Fruit fly (Drosophila melanogaster) whole organism, embryonic: ENCODE results near the gene fwd.
A peak's percentile ranks its signal among the peaks of the same experiment; 100 is the strongest.

Experiments used
- Atf-2 ChIP-seq: fragments of 200-800 bp; sonication (Bioruptor generic); optimal IDR thresholded peaks from 2 replicates; lab custom pipeline; 2016; ENCODE audit warnings: missing biosample characterization, missing genetic modification characterization
- C15 ChIP-seq: fragments of 200-800 bp; sonication (Bioruptor generic); IDR thresholded peaks from 3 replicates; pipeline ENCODE4 v1.3.6; 2022; ENCODE audit warnings: missing biosample characterization, missing genetic modification characterization
- CG10462 ChIP-seq: fragments of 200-800 bp; sonication (Bioruptor generic); optimal IDR thresholded peaks from 2 replicates; lab custom pipeline; 2016; ENCODE audit warnings: missing biosample characterization, missing genetic modification characterization
- CG13287 ChIP-seq: fragments of 200-800 bp; sonication (Bioruptor generic); IDR thresholded peaks from 2 replicates; pipeline ENCODE4 v1.3.6; 2022; ENCODE audit warnings: missing biosample characterization, missing genetic modification characterization; ENCODE audit not compliant: partially characterized antibody
- CG15269 ChIP-seq: fragments of 200-800 bp; sonication (Bioruptor generic); optimal IDR thresholded peaks from 2 replicates; lab custom pipeline; 2018; ENCODE audit warnings: missing biosample characterization, mild to moderate bottlenecking, missing genetic modification characterization, moderate library complexity
- CG15601 ChIP-seq: fragments of 200-800 bp; sonication (Bioruptor generic); optimal IDR thresholded peaks from 3 replicates; lab custom pipeline; 2019; ENCODE audit warnings: missing biosample characterization, mild to moderate bottlenecking, missing genetic modification characterization, moderate library complexity
- CG1603 ChIP-seq: fragments of 200-800 bp; sonication (Bioruptor generic); optimal IDR thresholded peaks from 2 replicates; lab custom pipeline; 2019; ENCODE audit warnings: missing biosample characterization, mild to moderate bottlenecking, missing genetic modification characterization, moderate library complexity
- CG1647 ChIP-seq: fragments of 200-800 bp; sonication (Bioruptor generic); optimal IDR thresholded peaks from 3 replicates; lab custom pipeline; 2016; ENCODE audit warnings: missing biosample characterization, missing genetic modification characterization
- CG17359 ChIP-seq: fragments of 200-800 bp; sonication (Bioruptor generic); optimal IDR thresholded peaks from 3 replicates; lab custom pipeline; 2018; ENCODE audit warnings: missing biosample characterization, mild to moderate bottlenecking, missing genetic modification characterization, moderate library complexity
- CG18619 ChIP-seq: fragments of 200-800 bp; sonication (Bioruptor generic); optimal IDR thresholded peaks from 3 replicates; lab custom pipeline; 2017; ENCODE audit warnings: missing biosample characterization, mild to moderate bottlenecking, missing genetic modification characterization
- CG31365 ChIP-seq: fragments of 200-800 bp; sonication (Bioruptor generic); optimal IDR thresholded peaks from 2 replicates; lab custom pipeline; 2018; ENCODE audit warnings: missing biosample characterization, mild to moderate bottlenecking, missing genetic modification characterization
- CG3407 ChIP-seq: fragments of 200-800 bp; sonication (Bioruptor generic); optimal IDR thresholded peaks from 2 replicates; lab custom pipeline; 2018; ENCODE audit warnings: missing biosample characterization, mild to moderate bottlenecking, missing genetic modification characterization
- CG3995 ChIP-seq: fragments of 200-800 bp; sonication (Bioruptor generic); optimal IDR thresholded peaks from 3 replicates; lab custom pipeline; 2016; ENCODE audit warnings: missing biosample characterization, missing genetic modification characterization
- CG6175 ChIP-seq: fragments of 200-800 bp; sonication (Bioruptor generic); IDR thresholded peaks from 3 replicates; pipeline ENCODE4 v1.3.6; 2022; ENCODE audit warnings: missing biosample characterization, missing genetic modification characterization
- CG8478 ChIP-seq: fragments of >200 bp; optimal IDR thresholded peaks from 2 replicates; lab custom pipeline; 2018
- D ChIP-seq, 2 experiments: fragments of 200-800 bp in 1 of 2; fragments of >200 bp in 1 of 2; sonication (Bioruptor generic) in 1 of 2; optimal IDR thresholded peaks; 2 replicates in 1 of 2; 3 replicates in 1 of 2; lab custom pipeline; 2017; ENCODE audit warnings: mild to moderate bottlenecking in 1 of 2, missing biosample characterization in 1 of 2, missing genetic modification characterization in 1 of 2, missing genetic modification reagents in 1 of 2
- Dad ChIP-seq: fragments of 200-800 bp; sonication (Bioruptor generic); optimal IDR thresholded peaks from 3 replicates; lab custom pipeline; 2016; ENCODE audit warnings: missing biosample characterization, missing genetic modification characterization
- Dip2 ChIP-seq: fragments of 200-800 bp; sonication (Bioruptor generic); IDR thresholded peaks from 2 replicates; pipeline ENCODE4 v1.3.6; 2022; ENCODE audit warnings: missing biosample characterization, missing genetic modification characterization
- HmgZ ChIP-seq: fragments of 200-800 bp; sonication (Bioruptor generic); optimal IDR thresholded peaks from 2 replicates; lab custom pipeline; 2018; ENCODE audit warnings: missing biosample characterization, mild to moderate bottlenecking, missing genetic modification characterization
- Hr39 ChIP-seq: fragments of >200 bp; optimal IDR thresholded peaks from 2 replicates; lab custom pipeline; 2017
- Hsf ChIP-seq: fragments of 200-800 bp; sonication (Bioruptor generic); optimal IDR thresholded peaks from 3 replicates; lab custom pipeline; 2016; ENCODE audit warnings: missing biosample characterization, missing genetic modification characterization
- Kr ChIP-seq: fragments of 200-800 bp; sonication (Bioruptor generic); optimal IDR thresholded peaks from 2 replicates; lab custom pipeline; 2017; ENCODE audit warnings: missing biosample characterization, mild to moderate bottlenecking, missing genetic modification characterization
- Max ChIP-seq: fragments of 200-800 bp; sonication (Bioruptor generic); optimal IDR thresholded peaks from 2 replicates; lab custom pipeline; 2016; ENCODE audit warnings: missing biosample characterization, mild to moderate bottlenecking, missing genetic modification characterization
- Rfx ChIP-seq: fragments of 200-800 bp; sonication (Bioruptor generic); IDR thresholded peaks from 2 replicates; pipeline ENCODE4 v1.3.6; 2022; ENCODE audit warnings: missing biosample characterization, missing genetic modification characterization
- Sry-β ChIP-seq: fragments of 200-800 bp; sonication (Bioruptor generic); optimal IDR thresholded peaks from 2 replicates; lab custom pipeline; 2018; ENCODE audit warnings: missing biosample characterization, mild to moderate bottlenecking, missing genetic modification characterization, moderate library complexity
- Usf ChIP-seq: fragments of 200-800 bp; sonication (Bioruptor generic); optimal IDR thresholded peaks from 2 replicates; lab custom pipeline; 2017; ENCODE audit warnings: missing genotype, missing biosample characterization, missing genetic modification characterization
- aop ChIP-seq: fragments of 200-800 bp; sonication (Bioruptor generic); IDR thresholded peaks from 2 replicates; pipeline ENCODE4 v1.3.6; 2022; ENCODE audit warnings: missing biosample characterization, missing genetic modification characterization
- caup ChIP-seq: fragments of 200-800 bp; sonication (Bioruptor generic); optimal IDR thresholded peaks from 3 replicates; lab custom pipeline; 2017; ENCODE audit warnings: missing biosample characterization, mild to moderate bottlenecking, missing genetic modification characterization, moderate library complexity; ENCODE audit not compliant: severe bottlenecking
- croc ChIP-seq: fragments of 200-800 bp; sonication (Bioruptor generic); conservative IDR thresholded peaks from 3 replicates; pipeline ENCODE4 v1.3.6; 2022; ENCODE audit warnings: missing biosample characterization, missing genetic modification characterization
- exex ChIP-seq: fragments of 200-800 bp; sonication (Bioruptor generic); optimal IDR thresholded peaks from 4 replicates; lab custom pipeline; 2018; ENCODE audit warnings: missing biosample characterization, mild to moderate bottlenecking, missing genetic modification characterization, moderate library complexity
- ftz-f1 ChIP-seq: fragments of 200-800 bp; sonication (Bioruptor generic); optimal IDR thresholded peaks from 2 replicates; lab custom pipeline; 2016; ENCODE audit warnings: missing biosample characterization, missing genetic modification characterization
- gsb ChIP-seq: fragments of 200-800 bp; sonication (Bioruptor generic); IDR thresholded peaks from 2 replicates; pipeline ENCODE4 v1.3.6; 2022; ENCODE audit warnings: missing biosample characterization, missing genetic modification characterization
- ham ChIP-seq: fragments of 200-800 bp; sonication (Bioruptor generic); IDR thresholded peaks from 2 replicates; pipeline ENCODE4 v1.3.6; 2022; ENCODE audit warnings: missing biosample characterization, missing genetic modification characterization
- kah ChIP-seq: fragments of 200-800 bp; sonication (Bioruptor generic); optimal IDR thresholded peaks from 2 replicates; lab custom pipeline; 2018; ENCODE audit warnings: missing biosample characterization, mild to moderate bottlenecking, missing genetic modification characterization
- mld ChIP-seq: fragments of 200-800 bp; sonication (Bioruptor generic); IDR thresholded peaks from 3 replicates; pipeline ENCODE4 v1.3.6; 2022; ENCODE audit warnings: missing biosample characterization, missing genetic modification characterization; ENCODE audit not compliant: partially characterized antibody
- pan ChIP-seq, 4 experiments: fragments of >200 bp in 3 of 4; fragments of 200-800 bp in 1 of 4; sonication (Bioruptor generic) in 1 of 4; optimal IDR thresholded peaks in 3 of 4; IDR thresholded peaks in 1 of 4; 2 replicates each; pipeline versions ENCODE4 v1.3.6 to Lab custom; 2017 to 2022; ENCODE audit warnings: missing biosample characterization in 2 of 4, missing genetic modification characterization in 2 of 4, mixed read lengths in 1 of 4
- psq ChIP-seq: fragments of 200-800 bp; sonication (Bioruptor generic); optimal IDR thresholded peaks from 2 replicates; lab custom pipeline; 2017; ENCODE audit warnings: missing biosample characterization, missing genetic modification characterization
- ro ChIP-seq: fragments of 200-800 bp; sonication (Bioruptor generic); IDR thresholded peaks from 2 replicates; pipeline ENCODE4 v1.3.6; 2022; ENCODE audit warnings: missing biosample characterization, missing genetic modification characterization
- row ChIP-seq: fragments of 200-800 bp; sonication (Bioruptor generic); IDR thresholded peaks from 3 replicates; pipeline ENCODE4 v1.3.6; 2022; ENCODE audit warnings: missing biosample characterization, missing genetic modification characterization
- schlank ChIP-seq: fragments of 200-800 bp; sonication (Bioruptor generic); optimal IDR thresholded peaks from 2 replicates; lab custom pipeline; 2018; ENCODE audit warnings: missing biosample characterization, mild to moderate bottlenecking, missing genetic modification characterization
- sisA ChIP-seq: fragments of 200-800 bp; sonication (Bioruptor generic); IDR thresholded peaks from 2 replicates; pipeline ENCODE4 v1.3.6; 2022; ENCODE audit warnings: missing biosample characterization, missing genetic modification characterization
- slou ChIP-seq: fragments of 200-800 bp; sonication (Bioruptor generic); optimal IDR thresholded peaks from 3 replicates; lab custom pipeline; 2016; ENCODE audit warnings: missing biosample characterization, missing genetic modification characterization
- sqz ChIP-seq: fragments of 200-800 bp; sonication (Bioruptor generic); optimal IDR thresholded peaks from 3 replicates; lab custom pipeline; 2018; ENCODE audit warnings: missing biosample characterization, mild to moderate bottlenecking, missing genetic modification characterization
- sr ChIP-seq: fragments of 200-800 bp; sonication (Bioruptor generic); IDR thresholded peaks from 3 replicates; pipeline ENCODE4 v1.3.6; 2022; ENCODE audit warnings: missing biosample characterization, missing genetic modification characterization
- sug ChIP-seq: fragments of 200-800 bp; optimal IDR thresholded peaks from 2 replicates; lab custom pipeline; 2019; ENCODE audit warnings: missing biosample characterization, mild to moderate bottlenecking, missing genetic modification characterization, moderate library complexity
- tll ChIP-seq, 2 experiments: fragments of 200-800 bp in 1 of 2; fragments of >200 bp in 1 of 2; sonication (Bioruptor generic) in 1 of 2; optimal IDR thresholded peaks; 2 replicates each; lab custom pipeline; 2017 to 2019; ENCODE audit warnings: missing biosample characterization in 2 of 2, missing genetic modification characterization in 2 of 2, mild to moderate bottlenecking in 1 of 2, moderate library complexity in 1 of 2
- wek ChIP-seq: fragments of 200-800 bp; sonication (Bioruptor generic); optimal IDR thresholded peaks from 3 replicates; lab custom pipeline; 2018; ENCODE audit warnings: missing biosample characterization, mild to moderate bottlenecking, missing genetic modification characterization, moderate library complexity
- zen ChIP-seq: fragments of 200-800 bp; sonication (Bioruptor generic); optimal IDR thresholded peaks from 3 replicates; lab custom pipeline; 2018; ENCODE audit warnings: missing biosample characterization, mild to moderate bottlenecking, missing genetic modification characterization, moderate library complexity

fwd gene

DNA sequence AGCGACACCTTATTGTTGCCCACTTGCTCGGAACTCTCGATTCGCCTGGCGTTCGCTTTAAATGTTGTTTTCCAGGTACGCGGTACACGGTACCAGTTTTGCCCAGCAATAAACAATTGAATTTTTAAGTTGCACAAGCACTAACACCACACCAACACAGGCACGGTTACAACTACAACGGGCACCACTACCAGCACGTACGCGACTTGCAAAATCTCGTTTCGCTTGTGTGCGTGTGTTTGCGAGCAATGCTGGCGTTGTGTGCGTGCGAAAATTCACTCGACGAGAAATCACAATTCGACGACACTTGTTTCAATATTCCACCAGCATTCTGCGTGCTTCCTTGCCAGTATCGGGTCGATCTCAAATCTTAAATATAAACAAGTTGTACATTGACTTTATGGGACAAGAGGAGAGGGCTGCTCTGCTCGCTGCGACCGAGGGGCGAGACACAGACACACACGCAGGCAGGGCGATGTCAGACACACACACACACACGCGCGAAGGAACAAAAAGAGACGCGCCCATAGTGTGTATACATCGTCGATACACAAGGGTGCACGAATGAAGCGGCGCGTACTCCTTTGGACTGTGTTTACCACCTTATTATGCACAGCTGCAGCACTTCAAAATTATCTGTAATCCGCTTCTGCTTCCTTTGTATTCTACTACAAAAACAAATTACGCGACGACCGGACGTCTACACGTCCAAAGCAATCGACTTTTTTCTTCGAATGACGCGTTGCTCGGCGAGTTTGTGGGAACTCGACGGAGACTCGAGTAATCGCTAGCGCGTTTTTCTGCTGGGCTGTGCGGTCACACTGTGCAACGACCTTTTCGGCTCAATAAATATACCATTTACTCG is at the start of gene fwd (continued):
- TF ChIP-seq CG1603 (tag; lab: Kevin White, UChicago) (peak; percentile 85), row (GFP tag; lab: Robert Waterston, UW) (no peak; the same call in 2 of the 3 replicates), zen (tag; lab: Kevin White, UChicago) (peak; percentile 59), CG3407 (peak; percentile 11), CG3995 (GFP tag; lab: Kevin White, UChicago) (peak; percentile 30), slou (GFP tag; lab: Kevin White, UChicago) (no peak), CG1647 (GFP tag; lab: Kevin White, UChicago) (no peak), caup (GFP tag; lab: Kevin White, UChicago) (peak; percentile 59), ham (GFP tag; lab: Robert Waterston, UW) (no peak), aop (GFP tag; lab: Robert Waterston, UW) (0 out of 2 replicates have a peak, but pooled peaks have one; percentile 4), gsb (GFP tag; lab: Robert Waterston, UW) (no peak), wek (GFP tag; lab: Kevin White, UChicago) (no peak), croc (GFP tag; lab: Robert Waterston, UW) (no peak), HmgZ (peak; percentile 85), CG31365 (tag; lab: Kevin White, UChicago) (peak; percentile 14), sqz (GFP tag; lab: Kevin White, UChicago) (peak; percentile 66), Max (GFP tag; lab: Kevin White, UChicago) (peak; percentile 44), Hsf (GFP tag; lab: Kevin White, UChicago) (no peak), Atf-2 (GFP tag; lab: Kevin White, UChicago) (no peak), Hr39 (lab: Kevin White, UChicago) (no peak), tll (GFP tag; optimal IDR thresholded peaks at IDR 0.05; lab: Kevin White, UChicago) (peak in 1 of 2 experiments; percentile 58), CG10462 (GFP tag; lab: Kevin White, UChicago) (no peak), Kr (GFP tag; lab: Kevin White, UChicago) (no peak), Rfx (GFP tag; lab: Robert Waterston, UW) (peak; percentile 34; the same call in 1 of the 2 replicates), CG18619 (no peak), C15 (GFP tag; lab: Robert Waterston, UW) (no peak), ro (GFP tag; lab: Robert Waterston, UW) (no peak), CG15601 (peak; percentile 52), sr (GFP tag; lab: Robert Waterston, UW) (no peak), Sry-β (no peak), sug (peak; percentile 45), pan (optimal IDR thresholded peaks at IDR 0.05; lab: Kevin White, UChicago) (no peak), pan (GFP tag; optimal IDR thresholded peaks at IDR 0.05 in 1 of 2, IDR thresholded peaks at IDR 0.05 in 1 of 2) (no peak), CG15269 (tag; lab: Kevin White, UChicago) (peak; percentile 29), mld (GFP tag; lab: Robert Waterston, UW) (no peak), schlank (tag; lab: Kevin White, UChicago) (peak; percentile 17), ftz-f1 (peak; percentile 56), CG6175 (GFP tag; lab: Robert Waterston, UW) (no peak), CG13287 (GFP tag; lab: Robert Waterston, UW) (no peak; the same call in 1 of the 2 replicates), Usf (no peak), sisA (GFP tag; lab: Robert Waterston, UW) (no peak), exex (tag; lab: Kevin White, UChicago) (no peak), psq (GFP tag; lab: Kevin White, UChicago) (no peak), D (optimal IDR thresholded peaks at IDR 0.05; lab: Kevin White, UChicago) (peak; percentile 96), D (GFP tag; optimal IDR thresholded peaks at IDR 0.05; lab: Kevin White, UChicago) (peak; percentile 62), CG17359 (tag; lab: Kevin White, UChicago) (no peak), Dip2 (no peak), kah (GFP tag; lab: Kevin White, UChicago) (no peak), Dad (GFP tag; lab: Kevin White, UChicago) (no peak), CG8478 (lab: Kevin White, UChicago) (peak; percentile 78)
